Fruit fly (Drosophila melanogaster) whole organism, embryonic: ENCODE results near the gene Capa.

Source experiments
- Adf1 ChIP-seq: fragments of 200-800 bp; sonication (Bioruptor generic); IDR thresholded peaks from 2 replicates; pipeline ENCODE4 v1.3.6; 2022; ENCODE audit warnings: missing biosample characterization, missing genetic modification characterization
- Blimp-1 ChIP-seq: fragments of 200-800 bp; sonication (Bioruptor generic); optimal IDR thresholded peaks from 3 replicates; lab custom pipeline; 2018; ENCODE audit warnings: missing biosample characterization, missing genetic modification characterization, mild to moderate bottlenecking, moderate library complexity, missing genetic modification reagents
- Bteb2 ChIP-seq: fragments of 200-800 bp; sonication (Bioruptor generic); optimal IDR thresholded peaks from 2 replicates; lab custom pipeline; 2016; ENCODE audit warnings: missing biosample characterization, missing genetic modification characterization
- CG10209 ChIP-seq: fragments of 200-800 bp; sonication (Bioruptor generic); optimal IDR thresholded peaks from 3 replicates; lab custom pipeline; 2017; ENCODE audit warnings: missing biosample characterization, mild to moderate bottlenecking, missing genetic modification characterization, missing genetic modification reagents
- CG10366 ChIP-seq: fragments of 200-800 bp; sonication (Bioruptor generic); IDR thresholded peaks from 2 replicates; pipeline ENCODE4 v1.3.6; 2022; ENCODE audit warnings: missing biosample characterization, missing genetic modification characterization
- CG11456 ChIP-seq: fragments of 200-800 bp; sonication (Bioruptor generic); IDR thresholded peaks from 3 replicates; pipeline ENCODE4 v1.3.6; 2022; ENCODE audit warnings: missing biosample characterization, missing genetic modification characterization
- CG11696 ChIP-seq: fragments of 200-800 bp; sonication (Bioruptor generic); IDR thresholded peaks from 2 replicates; pipeline ENCODE4 v1.3.6; 2022; ENCODE audit warnings: missing biosample characterization, missing genetic modification characterization
- CG12942 ChIP-seq: fragments of 200-800 bp; sonication (Bioruptor generic); optimal IDR thresholded peaks from 3 replicates; lab custom pipeline; 2016; ENCODE audit warnings: missing biosample characterization, missing genetic modification characterization
- CG13296 ChIP-seq: fragments of 200-800 bp; sonication (Bioruptor generic); optimal IDR thresholded peaks from 3 replicates; lab custom pipeline; 2018; ENCODE audit warnings: missing biosample characterization, mild to moderate bottlenecking, missing genetic modification characterization
- CG15269 ChIP-seq: fragments of 200-800 bp; sonication (Bioruptor generic); optimal IDR thresholded peaks from 2 replicates; lab custom pipeline; 2018; ENCODE audit warnings: missing biosample characterization, mild to moderate bottlenecking, missing genetic modification characterization, moderate library complexity
- CG18619 ChIP-seq: fragments of 200-800 bp; sonication (Bioruptor generic); optimal IDR thresholded peaks from 3 replicates; lab custom pipeline; 2017; ENCODE audit warnings: missing biosample characterization, mild to moderate bottlenecking, missing genetic modification characterization
- CG2712 ChIP-seq: fragments of 200-800 bp; optimal IDR thresholded peaks from 3 replicates; lab custom pipeline; 2019; ENCODE audit warnings: missing biosample characterization, mild to moderate bottlenecking, missing genetic modification characterization, moderate library complexity
- CG31365 ChIP-seq: fragments of 200-800 bp; sonication (Bioruptor generic); optimal IDR thresholded peaks from 2 replicates; lab custom pipeline; 2018; ENCODE audit warnings: missing biosample characterization, mild to moderate bottlenecking, missing genetic modification characterization
- CG3163 ChIP-seq: fragments of 200-800 bp; sonication (Bioruptor generic); optimal IDR thresholded peaks from 3 replicates; lab custom pipeline; 2016; ENCODE audit warnings: missing biosample characterization, missing genetic modification characterization
- CG34376 ChIP-seq: fragments of 200-800 bp; sonication (Bioruptor generic); optimal IDR thresholded peaks from 2 replicates; lab custom pipeline; 2018; ENCODE audit warnings: missing biosample characterization, mild to moderate bottlenecking, missing genetic modification characterization
- CG4730 ChIP-seq: fragments of 200-800 bp; sonication (Bioruptor generic); IDR thresholded peaks from 2 replicates; pipeline ENCODE4 v1.3.6; 2022; ENCODE audit warnings: missing biosample characterization, missing genetic modification characterization
- CG6654 ChIP-seq: fragments of 200-800 bp; sonication (Bioruptor generic); optimal IDR thresholded peaks from 2 replicates; lab custom pipeline; 2017; ENCODE audit warnings: missing biosample characterization, mild to moderate bottlenecking, missing genetic modification characterization
- CG7987 ChIP-seq: fragments of 200-800 bp; sonication (Bioruptor generic); optimal IDR thresholded peaks from 2 replicates; lab custom pipeline; 2018; ENCODE audit warnings: missing biosample characterization, mild to moderate bottlenecking, missing genetic modification characterization, moderate library complexity
- CG8944 ChIP-seq: fragments of 200-800 bp; sonication (Bioruptor generic); optimal IDR thresholded peaks from 3 replicates; lab custom pipeline; 2016; ENCODE audit warnings: missing biosample characterization, missing genetic modification characterization
- CG9932 ChIP-seq: fragments of 200-800 bp; sonication (Bioruptor generic); IDR thresholded peaks from 2 replicates; pipeline ENCODE4 v1.3.6; 2022; ENCODE audit warnings: missing biosample characterization, missing genetic modification characterization
- CTCF ChIP-seq: fragments of 200-800 bp; sonication (Bioruptor generic); optimal IDR thresholded peaks from 2 replicates; lab custom pipeline; 2017; ENCODE audit warnings: missing biosample characterization, mild to moderate bottlenecking, missing genetic modification characterization, moderate library complexity
- Camta ChIP-seq: fragments of 200-800 bp; sonication (Bioruptor generic); optimal IDR thresholded peaks from 2 replicates; lab custom pipeline; 2016; ENCODE audit warnings: missing biosample characterization, missing genetic modification characterization
- Dbx ChIP-seq: fragments of 200-800 bp; sonication (Bioruptor generic); IDR thresholded peaks from 3 replicates; pipeline ENCODE4 v1.3.6; 2022; ENCODE audit warnings: missing biosample characterization, missing genetic modification characterization
- E2f2 ChIP-seq: fragments of 200-800 bp; sonication (Bioruptor generic); IDR thresholded peaks from 2 replicates; pipeline ENCODE4 v1.3.6; 2022; ENCODE audit warnings: missing biosample characterization, missing genetic modification characterization
- Elba2 ChIP-seq: fragments of 200-800 bp; sonication (Bioruptor generic); optimal IDR thresholded peaks from 3 replicates; lab custom pipeline; 2016; ENCODE audit warnings: missing biosample characterization, missing genetic modification characterization
- Ets65A ChIP-seq: fragments of 200-800 bp; sonication (Bioruptor generic); peaks from one replicate; lab custom pipeline; 2016; ENCODE audit warnings: missing biosample characterization, missing genetic modification characterization
- Gug ChIP-seq: fragments of 200-800 bp; sonication (Bioruptor generic); IDR thresholded peaks from 4 replicates; pipeline ENCODE4 v1.3.6; 2022; ENCODE audit warnings: missing biosample characterization, missing genetic modification characterization
- H15 ChIP-seq: fragments of 200-800 bp; sonication (Bioruptor generic); IDR thresholded peaks from 3 replicates; pipeline ENCODE4 v1.3.6; 2022; ENCODE audit warnings: missing biosample characterization, missing genetic modification characterization
- Hr39 ChIP-seq: fragments of >200 bp; optimal IDR thresholded peaks from 2 replicates; lab custom pipeline; 2017
- Med ChIP-seq: fragments of 200-800 bp; sonication (Bioruptor generic); peaks from one replicate; lab custom pipeline; 2016; ENCODE audit warnings: missing biosample characterization, missing genetic modification characterization, mild to moderate bottlenecking, inconsistent platforms, moderate library complexity
- NFAT ChIP-seq: fragments of 200-800 bp; sonication (Bioruptor generic); IDR thresholded peaks from 2 replicates; pipeline ENCODE4 v1.3.6; 2022; ENCODE audit warnings: missing biosample characterization, missing genetic modification characterization
- NfI ChIP-seq: fragments of 200-800 bp; sonication (Bioruptor generic); optimal IDR thresholded peaks from 3 replicates; lab custom pipeline; 2018; ENCODE audit warnings: missing biosample characterization, mild to moderate bottlenecking, missing genetic modification characterization, moderate library complexity
- Opbp ChIP-seq: fragments of 200-800 bp; sonication (Bioruptor generic); IDR thresholded peaks from 3 replicates; pipeline ENCODE4 v1.3.6; 2022; ENCODE audit warnings: missing biosample characterization, missing genetic modification characterization; ENCODE audit not compliant: partially characterized antibody
- Rx ChIP-seq: fragments of 200-800 bp; sonication (Bioruptor generic); IDR thresholded peaks from 2 replicates; pipeline ENCODE4 v1.3.6; 2022; ENCODE audit warnings: missing biosample characterization, missing genetic modification characterization
- ab ChIP-seq: fragments of 200-800 bp; sonication (Bioruptor generic); optimal IDR thresholded peaks from 2 replicates; lab custom pipeline; 2016; ENCODE audit warnings: missing biosample characterization, missing genetic modification characterization
- amos ChIP-seq: fragments of 200-800 bp; sonication (Bioruptor generic); IDR thresholded peaks from 2 replicates; pipeline ENCODE4 v1.3.6; 2022; ENCODE audit warnings: missing biosample characterization, missing genetic modification characterization; ENCODE audit not compliant: partially characterized antibody
- br ChIP-seq: fragments of >200 bp; optimal IDR thresholded peaks from 2 replicates; lab custom pipeline; 2017
- croc ChIP-seq: fragments of 200-800 bp; sonication (Bioruptor generic); conservative IDR thresholded peaks from 3 replicates; pipeline ENCODE4 v1.3.6; 2022; ENCODE audit warnings: missing biosample characterization, missing genetic modification characterization
- hkb ChIP-seq, 2 experiments: fragments of 200-800 bp in 1 of 2; fragments of >200 bp in 1 of 2; sonication (Bioruptor generic) in 1 of 2; IDR thresholded peaks in 1 of 2; optimal IDR thresholded peaks in 1 of 2; 2 replicates each; pipeline versions ENCODE4 v1.3.6 to Lab custom; 2017 to 2022; ENCODE audit warnings: missing biosample characterization in 1 of 2, missing genetic modification characterization in 1 of 2
- hth ChIP-seq: fragments of >200 bp; optimal IDR thresholded peaks from 2 replicates; lab custom pipeline; 2017; ENCODE audit warnings: inconsistent platforms
- ind ChIP-seq: fragments of 200-800 bp; sonication (Bioruptor generic); optimal IDR thresholded peaks from 3 replicates; lab custom pipeline; 2016; ENCODE audit warnings: missing biosample characterization, missing genetic modification characterization
- nom ChIP-seq: fragments of 200-800 bp; sonication (Bioruptor generic); optimal IDR thresholded peaks from 2 replicates; lab custom pipeline; 2017; ENCODE audit warnings: missing biosample characterization, missing genetic modification characterization, mild to moderate bottlenecking, moderate library complexity, missing genetic modification reagents
- otp ChIP-seq: fragments of 200-800 bp; sonication (Bioruptor generic); IDR thresholded peaks from 3 replicates; pipeline ENCODE4, ENCODE4 v1.3.6; 2022; ENCODE audit warnings: missing biosample characterization, missing genetic modification characterization
- p53 ChIP-seq: fragments of 200-800 bp; sonication (Bioruptor generic); optimal IDR thresholded peaks from 2 replicates; lab custom pipeline; 2016; ENCODE audit warnings: missing biosample characterization, missing genetic modification characterization
- pnt ChIP-seq: fragments of 200-800 bp; sonication (Bioruptor generic); optimal IDR thresholded peaks from 3 replicates; lab custom pipeline; 2016; ENCODE audit warnings: missing biosample characterization, missing genetic modification characterization
- ro ChIP-seq: fragments of 200-800 bp; sonication (Bioruptor generic); IDR thresholded peaks from 2 replicates; pipeline ENCODE4 v1.3.6; 2022; ENCODE audit warnings: missing biosample characterization, missing genetic modification characterization
- seq ChIP-seq: fragments of 200-800 bp; sonication (Bioruptor generic); IDR thresholded peaks from 2 replicates; pipeline ENCODE4 v1.3.6; 2022; ENCODE audit warnings: missing biosample characterization, missing genetic modification characterization
- sima ChIP-seq: fragments of 200-800 bp; sonication (Bioruptor generic); optimal IDR thresholded peaks from 2 replicates; lab custom pipeline; 2016; ENCODE audit warnings: missing biosample characterization, missing genetic modification characterization
- sqz ChIP-seq: fragments of 200-800 bp; sonication (Bioruptor generic); optimal IDR thresholded peaks from 3 replicates; lab custom pipeline; 2018; ENCODE audit warnings: missing biosample characterization, mild to moderate bottlenecking, missing genetic modification characterization
- stc ChIP-seq: fragments of 200-800 bp; sonication (Bioruptor generic); IDR thresholded peaks from 2 replicates; pipeline ENCODE4 v1.3.6; 2022; ENCODE audit warnings: missing biosample characterization, missing genetic modification characterization
- tin ChIP-seq: fragments of 200-800 bp; sonication (Bioruptor generic); optimal IDR thresholded peaks from 3 replicates; lab custom pipeline; 2016; ENCODE audit warnings: missing biosample characterization, missing genetic modification characterization
- tna ChIP-seq: fragments of 200-800 bp; sonication (Bioruptor generic); IDR thresholded peaks from 2 replicates; pipeline ENCODE4 v1.3.6; 2022; ENCODE audit warnings: missing biosample characterization, missing genetic modification characterization; ENCODE audit not compliant: partially characterized antibody

Capa gene

dm6 chr3R:29868676-29869349 lies 45.3 kb downstream of the Capa start, which contains the start of gene Zip99C (continued):
- TF ChIP-seq seq (GFP tag; lab: Robert Waterston, UW): no peak
- no peak for TF ChIP-seq CG11696 (GFP tag; lab: Robert Waterston, UW)
- no peak for TF ChIP-seq Hr39 (lab: Kevin White, UChicago)
- TF ChIP-seq stc: no peak
- no peak for TF ChIP-seq CG4730 (GFP tag; lab: Robert Waterston, UW)
- no peak for TF ChIP-seq Blimp-1
- peak; percentile 30; the same call in 1 of the 3 replicates for TF ChIP-seq Dbx (GFP tag; lab: Robert Waterston, UW)
- no peak for TF ChIP-seq CG34376
- TF ChIP-seq amos (GFP tag; lab: Robert Waterston, UW): peak; percentile 95
- no peak for TF ChIP-seq p53 (GFP tag; lab: Kevin White, UChicago)
- TF ChIP-seq nom (GFP tag; lab: Kevin White, UChicago): peak; percentile 32
- 0 out of 2 replicates have a peak, but pooled peaks have one; percentile 63 for TF ChIP-seq tna (GFP tag; lab: Robert Waterston, UW)
- no peak for TF ChIP-seq CG8944 (GFP tag; lab: Kevin White, UChicago)
- peak; percentile 86 for TF ChIP-seq Med (GFP tag; lab: Kevin White, UChicago)
- TF ChIP-seq CG12942 (GFP tag; lab: Kevin White, UChicago): no peak
- TF ChIP-seq E2f2 (GFP tag; lab: Robert Waterston, UW): peak; percentile 95
- peak; percentile 41 for TF ChIP-seq tin (GFP tag; lab: Kevin White, UChicago)
- peak; percentile 58 for TF ChIP-seq CG2712 (tag; lab: Kevin White, UChicago)
- TF ChIP-seq CG18619 (GFP tag; lab: Kevin White, UChicago): peak; percentile 16
- no peak for TF ChIP-seq br (lab: Kevin White, UChicago)
- peak; percentile 1 for TF ChIP-seq CG13296 (GFP tag; lab: Kevin White, UChicago)
- TF ChIP-seq CG9932: peak; percentile 83
- TF ChIP-seq hth (lab: Kevin White, UChicago): no peak
- peak; percentile 75 for TF ChIP-seq Gug
- peak; percentile 22; the same call in 1 of the 2 replicates for TF ChIP-seq NFAT (GFP tag; lab: Robert Waterston, UW)
- TF ChIP-seq sqz (GFP tag; lab: Kevin White, UChicago): no peak
- peak; percentile 89 for TF ChIP-seq Opbp (GFP tag; lab: Robert Waterston, UW)
- TF ChIP-seq CG3163 (GFP tag; lab: Kevin White, UChicago): no peak
- no peak; the same call in 2 of the 3 replicates for TF ChIP-seq CG11456 (GFP tag; lab: Robert Waterston, UW)
- TF ChIP-seq Ets65A (GFP tag; lab: Kevin White, UChicago): peak; percentile 36
- no peak for TF ChIP-seq CG31365 (tag; lab: Kevin White, UChicago)
- no peak for TF ChIP-seq H15 (GFP tag; lab: Robert Waterston, UW)
- no peak for TF ChIP-seq ab
- 0 out of 3 replicates have a peak, but pooled peaks have one; percentile 32 for TF ChIP-seq otp (GFP tag; lab: Robert Waterston, UW)
- no peak for TF ChIP-seq Camta (GFP tag; lab: Kevin White, UChicago)
- TF ChIP-seq Rx (GFP tag; lab: Robert Waterston, UW): no peak
- peak; percentile 17 for TF ChIP-seq CG7987 (GFP tag; lab: Kevin White, UChicago)
- no peak for TF ChIP-seq pnt (GFP tag; lab: Kevin White, UChicago)
- TF ChIP-seq CG10209: peak; percentile 16
- no peak for TF ChIP-seq Elba2
- TF ChIP-seq CG10366 (GFP tag; lab: Robert Waterston, UW): peak; percentile 24; the same call in 1 of the 2 replicates
- no peak for TF ChIP-seq NfI (GFP tag; lab: Kevin White, UChicago)
- peak; percentile 46 for TF ChIP-seq ind (GFP tag; lab: Kevin White, UChicago)
- peak; percentile 55 for TF ChIP-seq hkb (optimal IDR thresholded peaks at IDR 0.05; lab: Kevin White, UChicago)
- 0 out of 2 replicates have a peak, but pooled peaks have one; percentile 23 for TF ChIP-seq hkb (GFP tag; IDR thresholded peaks at IDR 0.05; lab: Robert Waterston, UW)
- TF ChIP-seq CG15269 (tag; lab: Kevin White, UChicago): peak; percentile 35
- no peak for TF ChIP-seq ro
- no peak; the same call in 2 of the 3 replicates for TF ChIP-seq croc (GFP tag; lab: Robert Waterston, UW)
- no peak for TF ChIP-seq CG6654 (GFP tag; lab: Kevin White, UChicago)
- TF ChIP-seq CTCF (GFP tag; lab: Kevin White, UChicago): peak; percentile 63
- TF ChIP-seq sima (GFP tag; lab: Kevin White, UChicago): no peak
- no peak for TF ChIP-seq Adf1 (GFP tag; lab: Robert Waterston, UW)
- no peak for TF ChIP-seq Bteb2 (GFP tag; lab: Kevin White, UChicago)
